Fruit fly (Drosophila melanogaster) whole organism, prepupa: ENCODE results near the gene Bre1.
A peak's percentile ranks its signal among the peaks of the same experiment; 100 is the strongest.

Source experiments
- CG10631 ChIP-seq: fragments of 200-800 bp; sonication (Bioruptor generic); optimal IDR thresholded peaks from 2 replicates; lab custom pipeline; 2016; ENCODE audit warnings: missing biosample characterization, missing genetic modification characterization
- CG10669 ChIP-seq: fragments of 200-800 bp; sonication (Bioruptor generic); optimal IDR thresholded peaks from 3 replicates; lab custom pipeline; 2018; ENCODE audit warnings: missing biosample characterization, mild to moderate bottlenecking, missing genetic modification characterization, moderate library complexity
- CG11902 ChIP-seq: fragments of 200-800 bp; sonication (Bioruptor generic); optimal IDR thresholded peaks from 3 replicates; lab custom pipeline; 2016; ENCODE audit warnings: missing biosample characterization, missing genetic modification characterization
- CG15336 ChIP-seq: fragments of 200-800 bp; sonication (Bioruptor generic); IDR thresholded peaks from 2 replicates; pipeline ENCODE4 v1.3.6; 2022; ENCODE audit warnings: missing biosample characterization, missing genetic modification characterization
- CG16779 ChIP-seq: fragments of 200-800 bp; sonication (Bioruptor generic); optimal IDR thresholded peaks from 3 replicates; lab custom pipeline; 2017; ENCODE audit warnings: missing biosample characterization, mild to moderate bottlenecking, missing genetic modification characterization
- CG3032 ChIP-seq: fragments of 200-800 bp; optimal IDR thresholded peaks from 2 replicates; lab custom pipeline; 2019; ENCODE audit warnings: missing biosample characterization, mild to moderate bottlenecking, missing genetic modification characterization, moderate library complexity
- CG31627 ChIP-seq: fragments of 200-800 bp; sonication (Bioruptor generic); optimal IDR thresholded peaks from 3 replicates; lab custom pipeline; 2016; ENCODE audit warnings: missing biosample characterization, missing genetic modification characterization
- CG32006 ChIP-seq: fragments of 200-800 bp; sonication (Bioruptor generic); optimal IDR thresholded peaks from 3 replicates; lab custom pipeline; 2017; ENCODE audit warnings: missing biosample characterization, mild to moderate bottlenecking, missing genetic modification characterization
- CG34406 ChIP-seq: fragments of 200-800 bp; sonication (Bioruptor generic); optimal IDR thresholded peaks from 3 replicates; lab custom pipeline; 2016; ENCODE audit warnings: missing biosample characterization, missing genetic modification characterization
- CG3919 ChIP-seq: fragments of 200-800 bp; sonication (Bioruptor generic); optimal IDR thresholded peaks from 3 replicates; lab custom pipeline; 2016; ENCODE audit warnings: missing biosample characterization, missing genetic modification characterization
- CG6792 ChIP-seq: fragments of 200-800 bp; sonication (Bioruptor generic); optimal IDR thresholded peaks from 3 replicates; lab custom pipeline; 2016; ENCODE audit warnings: missing biosample characterization, missing genetic modification characterization
- CG8119 ChIP-seq: fragments of 200-800 bp; sonication (Bioruptor generic); IDR thresholded peaks from 3 replicates; pipeline ENCODE4 v1.3.6; 2022; ENCODE audit warnings: missing biosample characterization, missing genetic modification characterization
- CG8632 ChIP-seq: fragments of 200-800 bp; sonication (Bioruptor generic); optimal IDR thresholded peaks from 3 replicates; lab custom pipeline; 2016; ENCODE audit warnings: missing biosample characterization, missing genetic modification characterization
- CG9139 ChIP-seq: fragments of 200-800 bp; sonication (Bioruptor generic); optimal IDR thresholded peaks from 3 replicates; lab custom pipeline; 2017; ENCODE audit warnings: missing biosample characterization, mild to moderate bottlenecking, missing genetic modification characterization
- Eip75B ChIP-seq: fragments of 200-800 bp; sonication (Bioruptor generic); optimal IDR thresholded peaks from 3 replicates; lab custom pipeline; 2016; ENCODE audit warnings: missing biosample characterization, missing genetic modification characterization
- Eip78C ChIP-seq: fragments of 200-800 bp; sonication (Bioruptor generic); peaks from one replicate; lab custom pipeline; 2016; ENCODE audit warnings: missing biosample characterization, missing genetic modification characterization
- Eip93F ChIP-seq: fragments of 200-800 bp; sonication (Bioruptor generic); optimal IDR thresholded peaks from 2 replicates; lab custom pipeline; 2016; ENCODE audit warnings: missing biosample characterization, mild to moderate bottlenecking, missing genetic modification characterization
- Ets96B ChIP-seq: fragments of 200-800 bp; optimal IDR thresholded peaks from 2 replicates; lab custom pipeline; 2019; ENCODE audit warnings: missing biosample characterization, mild to moderate bottlenecking, missing genetic modification characterization, moderate library complexity
- Gug ChIP-seq: fragments of 200-800 bp; sonication (Bioruptor generic); IDR thresholded peaks from 2 replicates; pipeline ENCODE4 v1.3.6; 2022; ENCODE audit warnings: missing biosample characterization, missing genetic modification characterization
- Hr38 ChIP-seq: sonication (Bioruptor generic); optimal IDR thresholded peaks from 2 replicates; lab custom pipeline; 2016; ENCODE audit warnings: missing biosample characterization, missing genetic modification characterization
- Hr39 ChIP-seq: fragments of 200-800 bp; sonication (Bioruptor generic); optimal IDR thresholded peaks from 2 replicates; lab custom pipeline; 2016; ENCODE audit warnings: missing biosample characterization, missing genetic modification characterization
- Hr4 ChIP-seq: fragments of 200-800 bp; sonication (Bioruptor generic); optimal IDR thresholded peaks from 3 replicates; lab custom pipeline; 2016; ENCODE audit warnings: missing biosample characterization, missing genetic modification characterization
- Lpt ChIP-seq: fragments of 200-800 bp; sonication (Bioruptor generic); optimal IDR thresholded peaks from 3 replicates; lab custom pipeline; 2016; ENCODE audit warnings: missing biosample characterization, missing genetic modification characterization
- Met ChIP-seq: fragments of 200-800 bp; sonication (Bioruptor generic); optimal IDR thresholded peaks from 3 replicates; lab custom pipeline; 2016; ENCODE audit warnings: missing biosample characterization, missing genetic modification characterization
- OdsH ChIP-seq: fragments of 200-800 bp; sonication (Bioruptor generic); optimal IDR thresholded peaks from 3 replicates; lab custom pipeline; 2016; ENCODE audit warnings: missing biosample characterization, missing genetic modification characterization
- Smox ChIP-seq: fragments of 200-800 bp; sonication (Bioruptor generic); optimal IDR thresholded peaks from 3 replicates; lab custom pipeline; 2016; ENCODE audit warnings: missing biosample characterization, missing genetic modification characterization
- Sox14 ChIP-seq: fragments of 200-800 bp; sonication (Bioruptor generic); optimal IDR thresholded peaks from 3 replicates; lab custom pipeline; 2016; ENCODE audit warnings: missing biosample characterization, missing genetic modification characterization
- Sox15 ChIP-seq: fragments of 200-800 bp; sonication (Bioruptor generic); optimal IDR thresholded peaks from 3 replicates; lab custom pipeline; 2016; ENCODE audit warnings: missing biosample characterization, missing genetic modification characterization
- achi ChIP-seq: fragments of 200-800 bp; sonication (Bioruptor generic); optimal IDR thresholded peaks from 3 replicates; lab custom pipeline; 2016; ENCODE audit warnings: missing biosample characterization, missing genetic modification characterization
- acj6 ChIP-seq: fragments of 200-800 bp; sonication (Bioruptor generic); optimal IDR thresholded peaks from 3 replicates; lab custom pipeline; 2016; ENCODE audit warnings: missing biosample characterization, missing genetic modification characterization
- cyc ChIP-seq: fragments of 200-800 bp; sonication (Bioruptor generic); optimal IDR thresholded peaks from 3 replicates; lab custom pipeline; 2016; ENCODE audit warnings: missing biosample characterization, missing genetic modification characterization
- dsx ChIP-seq: fragments of 200-800 bp; optimal IDR thresholded peaks from 3 replicates; lab custom pipeline; 2019; ENCODE audit warnings: missing biosample characterization, mild to moderate bottlenecking, missing genetic modification characterization, moderate library complexity; ENCODE audit not compliant: poor library complexity, severe bottlenecking
- eg ChIP-seq: fragments of 200-800 bp; sonication (Bioruptor generic); IDR thresholded peaks from 3 replicates; pipeline ENCODE4 v1.3.6; 2022; ENCODE audit warnings: missing biosample characterization, missing genetic modification characterization
- esn ChIP-seq: fragments of 200-800 bp; sonication (Bioruptor generic); optimal IDR thresholded peaks from 2 replicates; lab custom pipeline; 2016; ENCODE audit warnings: missing biosample characterization, mild to moderate bottlenecking, missing genetic modification characterization, moderate library complexity
- fd85E ChIP-seq: fragments of 200-800 bp; sonication (Bioruptor generic); optimal IDR thresholded peaks from 3 replicates; lab custom pipeline; 2016; ENCODE audit warnings: missing biosample characterization, missing genetic modification characterization
- lz ChIP-seq: fragments of 200-800 bp; sonication (Bioruptor generic); optimal IDR thresholded peaks from 3 replicates; lab custom pipeline; 2016; ENCODE audit warnings: missing biosample characterization, missing genetic modification characterization
- pdm3 ChIP-seq: fragments of 200-800 bp; sonication (Bioruptor generic); optimal IDR thresholded peaks from 3 replicates; lab custom pipeline; 2016; ENCODE audit warnings: missing biosample characterization, missing genetic modification characterization
- salr ChIP-seq, 2 experiments: fragments of 200-800 bp; sonication (Bioruptor generic); optimal IDR thresholded peaks; 3 replicates each; lab custom pipeline; 2016 to 2018; ENCODE audit warnings: missing biosample characterization in 2 of 2, missing genetic modification characterization in 2 of 2, mild to moderate bottlenecking in 1 of 2
- spab ChIP-seq: fragments of 200-800 bp; sonication (Bioruptor generic); optimal IDR thresholded peaks from 2 replicates; lab custom pipeline; 2017; ENCODE audit warnings: missing biosample characterization, mild to moderate bottlenecking, missing genetic modification characterization, missing genetic modification reagents
- ss ChIP-seq, 2 experiments: fragments of 200-800 bp; sonication (Bioruptor generic); optimal IDR thresholded peaks; 2 replicates in 1 of 2; 3 replicates in 1 of 2; lab custom pipeline; 2017 to 2018; ENCODE audit warnings: mild to moderate bottlenecking in 2 of 2, missing biosample characterization in 2 of 2, missing genetic modification characterization in 2 of 2, moderate library complexity in 1 of 2
- svp ChIP-seq: fragments of 200-800 bp; sonication (Bioruptor generic); peaks from one replicate; lab custom pipeline; 2016; ENCODE audit warnings: missing biosample characterization, missing genetic modification characterization
- topi ChIP-seq: fragments of 200-800 bp; sonication (Bioruptor generic); optimal IDR thresholded peaks from 3 replicates; lab custom pipeline; 2016; ENCODE audit warnings: missing biosample characterization, missing genetic modification characterization

The Bre1 gene

DNA sequence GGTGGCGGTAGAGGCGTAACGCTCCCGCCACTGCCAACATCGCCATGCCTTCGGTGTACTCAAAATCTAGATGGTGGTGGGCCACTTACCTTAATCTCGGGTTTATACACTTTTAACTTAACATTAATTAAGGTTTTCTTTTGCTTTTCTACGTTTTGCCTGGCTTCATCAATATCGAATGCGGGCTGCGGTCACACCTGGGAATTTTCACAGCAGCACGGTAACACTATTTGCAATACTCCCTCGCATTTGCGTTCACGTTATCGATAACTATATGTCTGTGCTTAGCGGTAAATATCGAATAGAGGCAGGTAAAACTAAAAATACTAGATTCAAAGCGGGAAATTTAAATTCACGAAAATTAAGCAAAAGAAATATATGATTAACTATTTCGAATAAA is at the start of gene Bre1:
TSS of gene Bre1 (minus strand) at position 226 of the 400 bp plus-strand sequence.
- no peak for TF ChIP-seq cyc
- TF ChIP-seq CG15336 (GFP tag; lab: Robert Waterston, UW), result no peak
- TF ChIP-seq salr (GFP tag; optimal IDR thresholded peaks at IDR 0.05; lab: Kevin White, UChicago), result no peak
- TF ChIP-seq CG9139, result no peak
- TF ChIP-seq Hr39, result no peak
- TF ChIP-seq CG10669 (GFP tag; lab: Kevin White, UChicago), result no peak

DNA sequence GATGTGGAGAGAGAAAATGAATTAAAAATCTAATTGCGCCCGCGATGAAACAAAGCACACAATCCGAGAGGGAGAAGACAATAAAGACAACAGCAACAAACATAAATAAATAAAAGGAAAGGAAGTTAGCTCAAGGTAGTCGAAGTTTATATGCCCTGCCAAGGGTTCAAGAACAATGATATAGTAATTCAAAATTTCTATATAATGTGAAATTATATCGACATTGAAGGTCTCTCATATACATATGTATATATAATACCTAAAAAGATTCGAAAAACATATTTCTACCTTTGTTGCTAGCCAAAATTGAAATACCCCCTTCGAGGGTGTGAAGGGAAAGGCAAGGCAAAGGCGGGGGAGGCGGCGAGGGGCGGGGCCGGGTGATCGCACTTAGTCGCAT is 46.9 kb upstream of the Bre1 start:
- no peak for TF ChIP-seq Eip93F
- TF ChIP-seq CG3032 (tag; lab: Kevin White, UChicago), result peak; percentile 42
- peak; percentile 4 for TF ChIP-seq spab (GFP tag; lab: Kevin White, UChicago)
- TF ChIP-seq CG3919 (GFP tag; lab: Kevin White, UChicago), result peak; percentile 4
- TF ChIP-seq OdsH (GFP tag; lab: Kevin White, UChicago), result peak; percentile 28
- peak; percentile 20 for TF ChIP-seq lz
- TF ChIP-seq svp (GFP tag; lab: Kevin White, UChicago), result peak; percentile 53
- no peak for TF ChIP-seq Hr38
- TF ChIP-seq CG15336 (GFP tag; lab: Robert Waterston, UW), result no peak
- TF ChIP-seq Eip78C (GFP tag; lab: Kevin White, UChicago), result peak; percentile 36
- TF ChIP-seq CG6792 (GFP tag; lab: Kevin White, UChicago), result peak; percentile 3
- peak; percentile 8 for TF ChIP-seq achi (GFP tag; lab: Kevin White, UChicago)
- TF ChIP-seq CG32006, result peak; percentile 31
- TF ChIP-seq CG10631, result peak; percentile 33
- peak; percentile 3 for TF ChIP-seq CG31627
- peak; percentile 40 for TF ChIP-seq cyc
- peak; percentile 25; the same call in 1 of the 2 replicates for TF ChIP-seq Gug (GFP tag; lab: Robert Waterston, UW)
- TF ChIP-seq CG10669 (GFP tag; lab: Kevin White, UChicago), result peak; percentile 8
- no peak for TF ChIP-seq Met (GFP tag; lab: Kevin White, UChicago)
- TF ChIP-seq Eip75B (GFP tag; lab: Kevin White, UChicago), result peak; percentile 12
- peak; percentile 19 for TF ChIP-seq Smox (GFP tag; lab: Kevin White, UChicago)
- peak; percentile 2 for TF ChIP-seq CG11902 (GFP tag; lab: Kevin White, UChicago)
- TF ChIP-seq eg (GFP tag; lab: Robert Waterston, UW), result no peak
- TF ChIP-seq dsx (GFP tag; lab: Kevin White, UChicago), result no peak
- TF ChIP-seq Hr39, result peak; percentile 7
- peak; percentile 32 for TF ChIP-seq esn (GFP tag; lab: Kevin White, UChicago)
- no peak for TF ChIP-seq pdm3 (GFP tag; lab: Kevin White, UChicago)
- TF ChIP-seq Hr4 (GFP tag; lab: Kevin White, UChicago), result no peak
- TF ChIP-seq topi (GFP tag; lab: Kevin White, UChicago), result peak; percentile 34
- no peak for TF ChIP-seq Sox15 (GFP tag; lab: Kevin White, UChicago)
- peak; percentile 38 for TF ChIP-seq Ets96B
- TF ChIP-seq ss (GFP tag; optimal IDR thresholded peaks at IDR 0.05; lab: Kevin White, UChicago), result no peak
- no peak for TF ChIP-seq Lpt
- no peak for TF ChIP-seq CG34406 (GFP tag; lab: Kevin White, UChicago)
- peak; percentile 27 for TF ChIP-seq acj6 (GFP tag; lab: Kevin White, UChicago)

DNA sequence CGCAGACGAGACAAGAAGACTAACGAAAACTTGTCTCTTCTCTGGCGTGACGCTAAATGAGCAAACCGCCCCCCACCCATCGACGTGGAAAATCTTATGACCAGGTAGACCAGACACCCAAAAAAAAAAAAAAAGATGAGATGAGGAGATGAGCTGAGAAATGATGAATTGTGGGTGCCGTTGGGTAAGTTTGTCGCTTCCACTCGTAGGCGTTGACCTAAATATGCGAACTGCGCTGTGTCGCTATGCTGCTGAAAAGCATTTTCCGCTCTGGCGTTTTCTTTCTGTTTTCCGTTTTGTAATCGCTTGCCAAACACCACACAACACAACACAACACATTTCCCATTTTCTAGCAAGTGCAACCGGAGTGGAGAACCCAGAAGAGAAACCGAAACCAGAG is 44.9 kb upstream of the Bre1 start:
- TF ChIP-seq CG9139 (no peak), CG8632 (GFP tag; lab: Kevin White, UChicago) (no peak), CG10631 (no peak), fd85E (GFP tag; lab: Kevin White, UChicago) (no peak), CG16779 (no peak), CG15336 (GFP tag; lab: Robert Waterston, UW) (peak; percentile 24; the same call in 1 of the 2 replicates), Hr4 (GFP tag; lab: Kevin White, UChicago) (no peak), Hr38 (no peak), CG10669 (GFP tag; lab: Kevin White, UChicago) (no peak), CG32006 (no peak), CG3919 (GFP tag; lab: Kevin White, UChicago) (no peak), CG3032 (tag; lab: Kevin White, UChicago) (no peak), Sox14 (GFP tag; lab: Kevin White, UChicago) (no peak), Met (GFP tag; lab: Kevin White, UChicago) (no peak), CG8119 (GFP tag; lab: Robert Waterston, UW) (0 out of 3 replicates have a peak, but pooled peaks have one; percentile 17)
- TF ChIP-seq, all 60 proteins: peak for 2
